Fruit fly (Drosophila melanogaster): ENCODE data around the gene Frq1.
A peak's percentile ranks its signal among the peaks of the same experiment; 100 is the strongest.

Gene Frq1

dm6 chrX:18153001-18153400 is 2.2 kb upstream of the Frq1 start (continued):
- no peak for TF ChIP-seq CG8388 (GFP tag; optimal IDR thresholded peaks at IDR 0.05)
- TF ChIP-seq CG7271 (tag; optimal IDR thresholded peaks at IDR 0.05): no peak
- no peak for TF ChIP-seq CG11723 (GFP tag; optimal IDR thresholded peaks at IDR 0.05)
- peak; percentile 11; the same call in 1 of the 2 replicates for TF ChIP-seq al (GFP tag; IDR thresholded peaks at IDR 0.05)
- no peak for TF ChIP-seq Eip74EF (GFP tag; optimal IDR thresholded peaks at IDR 0.05)
- no peak for TF ChIP-seq kah (GFP tag; optimal IDR thresholded peaks at IDR 0.05)
- no peak for TF ChIP-seq CG2875 (GFP tag; optimal IDR thresholded peaks at IDR 0.05)
- no peak for TF ChIP-seq CG10274 (GFP tag; optimal IDR thresholded peaks at IDR 0.05)
- TF ChIP-seq CG2678 (tag; optimal IDR thresholded peaks at IDR 0.05): peak; percentile 47
- no peak for TF ChIP-seq CG17385 (GFP tag; optimal IDR thresholded peaks at IDR 0.05)
- TF ChIP-seq Ada2b (GFP tag; IDR thresholded peaks at IDR 0.05): peak; percentile 33; the same call in 1 of the 2 replicates
- TF ChIP-seq psq (GFP tag; optimal IDR thresholded peaks at IDR 0.05): no peak
- no peak for TF ChIP-seq CG2889 (GFP tag; IDR thresholded peaks at IDR 0.05)
- no peak for TF ChIP-seq da (GFP tag; optimal IDR thresholded peaks at IDR 0.05)
- TF ChIP-seq CG13287 (GFP tag; IDR thresholded peaks at IDR 0.05; ENCODE audit: partially characterized antibody): no peak
- TF ChIP-seq CG16863 (GFP tag; optimal IDR thresholded peaks at IDR 0.05): no peak
- no peak for TF ChIP-seq hth (optimal IDR thresholded peaks at IDR 0.05)
- no peak for TF ChIP-seq CG18011 (GFP tag; optimal IDR thresholded peaks at IDR 0.05)
- 0 out of 2 replicates have a peak, but pooled peaks have one; percentile 27 for TF ChIP-seq Rfx (GFP tag; IDR thresholded peaks at IDR 0.05)
- TF ChIP-seq wek (GFP tag; optimal IDR thresholded peaks at IDR 0.05): no peak
- TF ChIP-seq sr (GFP tag; IDR thresholded peaks at IDR 0.05): no peak
- TF ChIP-seq phol (tag; optimal IDR thresholded peaks at IDR 0.05): no peak
- no peak for TF ChIP-seq CG34422 (GFP tag; IDR thresholded peaks at IDR 0.05)
- TF ChIP-seq Neu2 (GFP tag; optimal IDR thresholded peaks at IDR 0.05; ENCODE audit: borderline replicate concordance): no peak
- TF ChIP-seq slou (GFP tag; optimal IDR thresholded peaks at IDR 0.05): no peak
- no peak for TF ChIP-seq CG10209 (GFP tag; optimal IDR thresholded peaks at IDR 0.05)
- TF ChIP-seq mirr (GFP tag; optimal IDR thresholded peaks at IDR 0.05): no peak
- peak; percentile 10; the same call in 1 of the 2 replicates for TF ChIP-seq sisA (GFP tag; IDR thresholded peaks at IDR 0.05)
- TF ChIP-seq cg (GFP tag; optimal IDR thresholded peaks at IDR 0.05): no peak
- TF ChIP-seq HHEX (GFP tag; optimal IDR thresholded peaks at IDR 0.05): peak; percentile 28
- TF ChIP-seq CG11093 (GFP tag; IDR thresholded peaks at IDR 0.05): no peak
- TF ChIP-seq Oli (tag; optimal IDR thresholded peaks at IDR 0.05): no peak
- peak; percentile 9; the same call in 1 of the 2 replicates for TF ChIP-seq slbo (GFP tag; IDR thresholded peaks at IDR 0.05)
- TF ChIP-seq Ptx1 (GFP tag; IDR thresholded peaks at IDR 0.05): peak; percentile 41; the same call in 1 of the 2 replicates
- TF ChIP-seq onecut (GFP tag; IDR thresholded peaks at IDR 0.05): no peak
- TF ChIP-seq CG7745 (tag; optimal IDR thresholded peaks at IDR 0.05): no peak
- TF ChIP-seq CG11085 (GFP tag; IDR thresholded peaks at IDR 0.05): no peak
- no peak for TF ChIP-seq run (tag; optimal IDR thresholded peaks at IDR 0.05)
- peak; percentile 4 for TF ChIP-seq Hmr (GFP tag; optimal IDR thresholded peaks at IDR 0.05)
- TF ChIP-seq knrl (GFP tag; IDR thresholded peaks at IDR 0.05; ENCODE audit: partially characterized antibody): no peak
- no peak for TF ChIP-seq CG2202 (tag; optimal IDR thresholded peaks at IDR 0.05)
- no peak for TF ChIP-seq abd-A (tag; optimal IDR thresholded peaks at IDR 0.05)
- TF ChIP-seq Max (GFP tag; optimal IDR thresholded peaks at IDR 0.05): no peak
- no peak for TF ChIP-seq insv (GFP tag; optimal IDR thresholded peaks at IDR 0.05)
- no peak for TF ChIP-seq GATAe (GFP tag; conservative IDR thresholded peaks at IDR 0.05)
- no peak for TF ChIP-seq ro (GFP tag; IDR thresholded peaks at IDR 0.05)
- TF ChIP-seq lilli (GFP tag; optimal IDR thresholded peaks at IDR 0.05): no peak
- TF ChIP-seq CG8924 (tag; optimal IDR thresholded peaks at IDR 0.05): no peak
- no peak for TF ChIP-seq schlank (tag; optimal IDR thresholded peaks at IDR 0.05)
- no peak for TF ChIP-seq CG34376 (GFP tag; optimal IDR thresholded peaks at IDR 0.05)
- TF ChIP-seq CG13123 (GFP tag; optimal IDR thresholded peaks at IDR 0.05): no peak

Data from whole organism, embryonic.